Worm (Caenorhabditis elegans) whole organism, L2 larva: ENCODE measurements around the gene T14G11.1.
A peak's percentile ranks its signal among the peaks of the same experiment; 100 is the strongest.

Experiments
- C34F6.9 ChIP-seq: fragments of 150-350 bp; optimal IDR thresholded peaks from 2 replicates; lab custom pipeline; 2014; ENCODE audit warnings: missing biosample characterization, missing genetic modification characterization
- F13H6.1 ChIP-seq: sonication (generic microtip); optimal IDR thresholded peaks from 2 replicates; lab custom pipeline; 2016; ENCODE audit warnings: missing genetic modification characterization, missing compliant biosample characterization
- R02D3.7 ChIP-seq: fragments of 150-350 bp; optimal IDR thresholded peaks from 2 replicates; lab custom pipeline; 2014; ENCODE audit warnings: missing biosample characterization, missing genetic modification characterization
- Y55F3AM.14 ChIP-seq: fragments of 200-800 bp; sonication (Bioruptor generic); optimal IDR thresholded peaks from 2 replicates; lab custom pipeline; 2018; ENCODE audit warnings: mild to moderate bottlenecking, missing genetic modification characterization, missing compliant biosample characterization
- ZK546.5 ChIP-seq: sonication (generic microtip); optimal IDR thresholded peaks from 2 replicates; lab custom pipeline; 2017; ENCODE audit warnings: missing biosample characterization, missing genetic modification characterization
- alr-1 ChIP-seq: fragments of 150-350 bp; optimal IDR thresholded peaks from 2 replicates; lab custom pipeline; 2014; ENCODE audit warnings: missing biosample characterization, missing genetic modification characterization
- ama-1 ChIP-seq: fragments of 150-350 bp; optimal IDR thresholded peaks from 2 replicates; lab custom pipeline; 2018; ENCODE audit warnings: inconsistent platforms
- blmp-1 ChIP-seq: sonication (generic microtip); optimal IDR thresholded peaks from 2 replicates; lab custom pipeline; 2017; ENCODE audit warnings: missing genetic modification characterization, mild to moderate bottlenecking, missing compliant biosample characterization, antibody characterized with exemption, moderate library complexity; ENCODE audit not compliant: insufficient read depth
- ceh-16 ChIP-seq: fragments of 150-350 bp; optimal IDR thresholded peaks from 2 replicates; lab custom pipeline; 2014; ENCODE audit warnings: missing biosample characterization, missing genetic modification characterization
- ceh-82 ChIP-seq: fragments of 150-350 bp; optimal IDR thresholded peaks from 2 replicates; lab custom pipeline; 2014; ENCODE audit warnings: missing biosample characterization, missing genetic modification characterization
- crh-2 ChIP-seq: sonication (generic microtip); optimal IDR thresholded peaks from 2 replicates; lab custom pipeline; 2017; ENCODE audit warnings: missing biosample characterization, missing genetic modification characterization
- dmd-4 ChIP-seq: sonication (generic microtip); optimal IDR thresholded peaks from 2 replicates; lab custom pipeline; 2017; ENCODE audit warnings: missing biosample characterization, missing genetic modification characterization
- egl-27 ChIP-seq: sonication (generic microtip); optimal IDR thresholded peaks from 3 replicates; lab custom pipeline; 2017; ENCODE audit warnings: missing biosample characterization, missing genetic modification reagents, missing genetic modification characterization
- elt-1 ChIP-seq: fragments of 150-350 bp; optimal IDR thresholded peaks from 2 replicates; lab custom pipeline; 2014; ENCODE audit warnings: missing biosample characterization, missing genetic modification characterization
- elt-3 ChIP-seq: sonication (generic microtip); optimal IDR thresholded peaks from 2 replicates; lab custom pipeline; 2017; ENCODE audit warnings: missing biosample characterization, missing genetic modification characterization
- fos-1 ChIP-seq: fragments of 150-350 bp; optimal IDR thresholded peaks from 2 replicates; lab custom pipeline; 2014; ENCODE audit warnings: missing biosample characterization, missing genetic modification characterization
- gmeb-1 ChIP-seq: fragments of 150-350 bp; optimal IDR thresholded peaks from 2 replicates; lab custom pipeline; 2014; ENCODE audit warnings: missing biosample characterization, missing genetic modification characterization
- lin-11 ChIP-seq: fragments of 150-350 bp; sonication (generic microtip); optimal IDR thresholded peaks from 2 replicates; lab custom pipeline; 2014; ENCODE audit warnings: missing biosample characterization, missing genetic modification characterization, inconsistent platforms, mixed read lengths
- lin-13 ChIP-seq: fragments of 150-350 bp; optimal IDR thresholded peaks from 2 replicates; lab custom pipeline; 2014; ENCODE audit warnings: missing biosample characterization, missing genetic modification reagents, missing genetic modification characterization
- lin-39 ChIP-seq: fragments of 150-350 bp; optimal IDR thresholded peaks from 2 replicates; lab custom pipeline; 2014; ENCODE audit warnings: missing biosample characterization, missing genetic modification reagents, missing genetic modification characterization
- mab-5 ChIP-seq: fragments of 150-350 bp; optimal IDR thresholded peaks from 2 replicates; lab custom pipeline; 2014; ENCODE audit warnings: missing biosample characterization, missing genetic modification characterization
- mbf-1 ChIP-seq: sonication (generic microtip); optimal IDR thresholded peaks from 2 replicates; lab custom pipeline; 2017; ENCODE audit warnings: missing biosample characterization, missing genetic modification characterization
- mdl-1 ChIP-seq, 2 experiments: fragments of 150-350 bp in 1 of 2; sonication (generic microtip) in 1 of 2; optimal IDR thresholded peaks; 2 replicates each; lab custom pipeline; 2017; ENCODE audit warnings: missing biosample characterization in 2 of 2, missing genetic modification characterization in 2 of 2
- nhr-10 ChIP-seq: sonication (generic microtip); optimal IDR thresholded peaks from 2 replicates; lab custom pipeline; 2017; ENCODE audit warnings: missing biosample characterization, missing genetic modification characterization
- nhr-12 ChIP-seq: fragments of 150-350 bp; optimal IDR thresholded peaks from 2 replicates; lab custom pipeline; 2014; ENCODE audit warnings: missing biosample characterization, missing genetic modification characterization
- nhr-129 ChIP-seq: fragments of 150-350 bp; optimal IDR thresholded peaks from 2 replicates; lab custom pipeline; 2014; ENCODE audit warnings: missing biosample characterization, missing genetic modification characterization
- nhr-21 ChIP-seq: fragments of 150-350 bp; optimal IDR thresholded peaks from 2 replicates; lab custom pipeline; 2014; ENCODE audit warnings: missing biosample characterization, missing genetic modification characterization
- nhr-23 ChIP-seq: fragments of 150-350 bp; optimal IDR thresholded peaks from 2 replicates; lab custom pipeline; 2014; ENCODE audit warnings: missing biosample characterization, missing genetic modification reagents, missing genetic modification characterization
- nhr-237 ChIP-seq: fragments of 150-350 bp; optimal IDR thresholded peaks from 2 replicates; lab custom pipeline; 2014; ENCODE audit warnings: missing biosample characterization, missing genetic modification characterization
- nhr-25 ChIP-seq: fragments of 150-350 bp; sonication (generic microtip); optimal IDR thresholded peaks from 3 replicates; lab custom pipeline; 2014; ENCODE audit warnings: missing biosample characterization, missing genetic modification characterization
- nhr-6 ChIP-seq: fragments of 150-350 bp; optimal IDR thresholded peaks from 2 replicates; lab custom pipeline; 2014; ENCODE audit warnings: missing biosample characterization, missing genetic modification characterization
- peb-1 ChIP-seq: fragments of 150-350 bp; optimal IDR thresholded peaks from 2 replicates; lab custom pipeline; 2014; ENCODE audit warnings: missing biosample characterization, missing genetic modification characterization
- sma-3 ChIP-seq: sonication (generic microtip); optimal IDR thresholded peaks from 2 replicates; lab custom pipeline; 2016; ENCODE audit warnings: missing genetic modification reagents, missing genetic modification characterization, missing compliant biosample characterization
- sma-9 ChIP-seq, 2 experiments: fragments of 150-350 bp in 1 of 2; sonication (generic microtip) in 1 of 2; optimal IDR thresholded peaks; 2 replicates each; lab custom pipeline; 2014 to 2016; ENCODE audit warnings: missing genetic modification characterization in 2 of 2, mild to moderate bottlenecking in 1 of 2, missing biosample characterization in 1 of 2, missing compliant biosample characterization in 1 of 2, missing genetic modification reagents in 1 of 2, moderate library complexity in 1 of 2
- snpc-4 ChIP-seq: fragments of 150-350 bp; optimal IDR thresholded peaks from 2 replicates; lab custom pipeline; 2014; ENCODE audit warnings: missing biosample characterization, missing genetic modification characterization
- unc-39 ChIP-seq: fragments of 150-350 bp; optimal IDR thresholded peaks from 2 replicates; lab custom pipeline; 2014; ENCODE audit warnings: missing biosample characterization, missing genetic modification characterization
- unc-55 ChIP-seq: fragments of 150-350 bp; sonication (generic microtip); optimal IDR thresholded peaks from 3 replicates; lab custom pipeline; 2014; ENCODE audit warnings: missing biosample characterization, missing genetic modification reagents, missing genetic modification characterization
- unc-62 ChIP-seq: fragments of 150-350 bp; optimal IDR thresholded peaks from 2 replicates; lab custom pipeline; 2014; ENCODE audit warnings: missing biosample characterization, missing genetic modification reagents, missing genetic modification characterization
- zag-1 ChIP-seq: fragments of 150-350 bp; optimal IDR thresholded peaks from 2 replicates; lab custom pipeline; 2014; ENCODE audit warnings: missing biosample characterization, missing genetic modification characterization
- ztf-11 ChIP-seq: sonication (generic microtip); optimal IDR thresholded peaks from 2 replicates; lab custom pipeline; 2017; ENCODE audit warnings: missing biosample characterization, missing genetic modification characterization
- ztf-4 ChIP-seq: fragments of 150-350 bp; optimal IDR thresholded peaks from 2 replicates; lab custom pipeline; 2014; ENCODE audit warnings: missing biosample characterization, missing genetic modification characterization

The T14G11.1 gene

ce11 chrX:2640556-2640955, 48.2 kb upstream of the T14G11.1 start:
- TF ChIP-seq elt-1 (no peak), lin-13 (GFP tag; lab: Kevin White, UChicago) (no peak), unc-55 (GFP tag; lab: Kevin White, UChicago) (no peak), gmeb-1 (no peak), nhr-10 (tag; lab: Kevin White, UChicago) (no peak), mab-5 (no peak), F13H6.1 (no peak), nhr-23 (tag; lab: Kevin White, UChicago) (no peak), ztf-11 (no peak), peb-1 (tag; lab: Kevin White, UChicago) (no peak), blmp-1 (tag; lab: Kevin White, UChicago) (no peak), nhr-25 (no peak), crh-2 (tag; lab: Kevin White, UChicago) (no peak), ama-1 (lab: Kevin White, UChicago) (no peak), ceh-16 (tag; lab: Kevin White, UChicago) (no peak), nhr-12 (tag; lab: Kevin White, UChicago) (no peak), mbf-1 (tag; lab: Kevin White, UChicago) (no peak), snpc-4 (no peak)

- TF ChIP-seq lin-11 (no peak), unc-55 (GFP tag; lab: Kevin White, UChicago) (peak; percentile 4)
Observed at ce11 chrX:2641094-2641493, 47.7 kb upstream of the T14G11.1 start.

ce11 chrX:2654334-2654733, 34.5 kb upstream of the T14G11.1 start:
- TF ChIP-seq C34F6.9 (tag; lab: Kevin White, UChicago): peak; percentile 25
- no peak for TF ChIP-seq sma-9 (GFP tag; optimal IDR thresholded peaks at IDR 0.05; lab: Kevin White, UChicago)
- no peak for TF ChIP-seq sma-9 (tag; optimal IDR thresholded peaks at IDR 0.05; lab: Kevin White, UChicago)

ce11 chrX:2663798-2664197, 25.0 kb upstream of the T14G11.1 start:
- TF ChIP-seq unc-55 (GFP tag; lab: Kevin White, UChicago): no peak
- no peak for TF ChIP-seq dmd-4 (tag; lab: Kevin White, UChicago)
- peak; percentile 83 for TF ChIP-seq snpc-4
- TF ChIP-seq ZK546.5: no peak

- no peak for TF ChIP-seq nhr-23 (tag; lab: Kevin White, UChicago)
- no peak for TF ChIP-seq crh-2 (tag; lab: Kevin White, UChicago)
- no peak for TF ChIP-seq ceh-82 (tag; lab: Kevin White, UChicago)
- no peak for TF ChIP-seq nhr-237 (tag; lab: Kevin White, UChicago)
- no peak for TF ChIP-seq fos-1 (tag; lab: Kevin White, UChicago)
- TF ChIP-seq zag-1 (tag; lab: Kevin White, UChicago): no peak
- TF ChIP-seq blmp-1 (tag; lab: Kevin White, UChicago): no peak
- TF ChIP-seq elt-3 (tag; lab: Kevin White, UChicago): no peak
- no peak for TF ChIP-seq ztf-4 (tag; lab: Kevin White, UChicago)
- TF ChIP-seq alr-1 (tag; lab: Kevin White, UChicago): no peak
- TF ChIP-seq mdl-1 (tag; optimal IDR thresholded peaks at IDR 0.05; lab: Kevin White, UChicago): no peak
- TF ChIP-seq snpc-4: no peak
- no peak for TF ChIP-seq elt-1
- TF ChIP-seq unc-62: no peak
- TF ChIP-seq lin-13 (GFP tag; lab: Kevin White, UChicago): no peak
- TF ChIP-seq sma-9 (GFP tag; optimal IDR thresholded peaks at IDR 0.05; lab: Kevin White, UChicago): no peak
- no peak for TF ChIP-seq sma-9 (tag; optimal IDR thresholded peaks at IDR 0.05; lab: Kevin White, UChicago)
- TF ChIP-seq Y55F3AM.14 (GFP tag; lab: Kevin White, UChicago): no peak
- no peak for TF ChIP-seq nhr-129
- TF ChIP-seq peb-1 (tag; lab: Kevin White, UChicago): no peak
Observed at ce11 chrX:2664273-2664672, 24.5 kb upstream of the T14G11.1 start, which contains the start of gene F54G2.1. F54G2.1 (minus strand) TSS chrX:2664373.

- TF ChIP-seq F13H6.1: peak; percentile 82
- no peak for TF ChIP-seq R02D3.7 (tag; lab: Kevin White, UChicago)
- TF ChIP-seq ceh-82 (tag; lab: Kevin White, UChicago): no peak
- no peak for TF ChIP-seq unc-62
- peak; percentile 50 for TF ChIP-seq nhr-21 (tag; lab: Kevin White, UChicago)
- peak; percentile 71 for TF ChIP-seq sma-3
- peak; percentile 75 for TF ChIP-seq unc-55 (GFP tag; lab: Kevin White, UChicago)
- peak; percentile 25 for TF ChIP-seq blmp-1 (tag; lab: Kevin White, UChicago)
- peak; percentile 24 for TF ChIP-seq snpc-4
- no peak for TF ChIP-seq lin-11
- peak; percentile 50 for TF ChIP-seq ztf-4 (tag; lab: Kevin White, UChicago)
- no peak for TF ChIP-seq lin-39 (tag; lab: Kevin White, UChicago)
- no peak for TF ChIP-seq ZK546.5
- TF ChIP-seq C34F6.9 (tag; lab: Kevin White, UChicago): peak; percentile 74
- TF ChIP-seq ceh-16 (tag; lab: Kevin White, UChicago): no peak
- TF ChIP-seq nhr-6 (tag; lab: Kevin White, UChicago): peak; percentile 9
- TF ChIP-seq elt-1: no peak
- TF ChIP-seq nhr-237 (tag; lab: Kevin White, UChicago): no peak
- no peak for TF ChIP-seq alr-1 (tag; lab: Kevin White, UChicago)
- TF ChIP-seq unc-39 (tag; lab: Kevin White, UChicago): no peak
- TF ChIP-seq mbf-1 (tag; lab: Kevin White, UChicago): no peak
- TF ChIP-seq lin-13 (GFP tag; lab: Kevin White, UChicago): peak; percentile 59
- peak; percentile 55 for TF ChIP-seq egl-27 (tag; lab: Kevin White, UChicago)
Observed at ce11 chrX:2667779-2668178, 21.0 kb upstream of the T14G11.1 start, which contains the start of gene C09B7.2. C09B7.2 (plus strand) TSS chrX:2668127.
